Fruit fly (Drosophila melanogaster): Measurements from ENCODE around the gene Tbc1d15-17.

Tbc1d15-17 gene

dm6 chr2L:224599-225385, 17.8 kb downstream of the Tbc1d15-17 start (continued):
- TF ChIP-seq Fer3 (tag; optimal IDR thresholded peaks at IDR 0.05): peak; percentile 60
- TF ChIP-seq CG18262 (tag; optimal IDR thresholded peaks at IDR 0.05): peak; percentile 64
- no peak for TF ChIP-seq CG18011 (GFP tag; optimal IDR thresholded peaks at IDR 0.05)
- TF ChIP-seq seq (GFP tag; IDR thresholded peaks at IDR 0.05): 0 out of 2 replicates have a peak, but pooled peaks have one; percentile 25
- peak; percentile 60 for TF ChIP-seq CG17359 (tag; optimal IDR thresholded peaks at IDR 0.05)
- 0 out of 2 replicates have a peak, but pooled peaks have one; percentile 18 for TF ChIP-seq Rx (GFP tag; IDR thresholded peaks at IDR 0.05)
- TF ChIP-seq CkIIα-i1 (GFP tag; IDR thresholded peaks at IDR 0.05): no peak
- TF ChIP-seq CG17385 (GFP tag; optimal IDR thresholded peaks at IDR 0.05): peak; percentile 46
- no peak for TF ChIP-seq Oaz (GFP tag; IDR thresholded peaks at IDR 0.05)
- no peak for TF ChIP-seq CG3163 (GFP tag; optimal IDR thresholded peaks at IDR 0.05)
- TF ChIP-seq CG16813 (GFP tag; IDR thresholded peaks at IDR 0.05; ENCODE audit: partially characterized antibody): no peak
- peak; percentile 56 for TF ChIP-seq scrt (GFP tag; optimal IDR thresholded peaks at IDR 0.05)
- TF ChIP-seq CG6654 (GFP tag; optimal IDR thresholded peaks at IDR 0.05): no peak
- peak; percentile 42 for TF ChIP-seq CG6813 (GFP tag; optimal IDR thresholded peaks at IDR 0.05)
- TF ChIP-seq row (GFP tag; IDR thresholded peaks at IDR 0.05): peak; percentile 86
- peak; percentile 30 for TF ChIP-seq sima (GFP tag; optimal IDR thresholded peaks at IDR 0.05)
- TF ChIP-seq exex (tag; optimal IDR thresholded peaks at IDR 0.05): peak; percentile 26
- TF ChIP-seq Dip2 (GFP tag; IDR thresholded peaks at IDR 0.05): no peak
- TF ChIP-seq stwl (tag; optimal IDR thresholded peaks at IDR 0.05): no peak
- peak; percentile 71 for TF ChIP-seq CG18619 (GFP tag; optimal IDR thresholded peaks at IDR 0.05)
- TF ChIP-seq tup (GFP tag; optimal IDR thresholded peaks at IDR 0.05): peak; percentile 48
- TF ChIP-seq Trl (optimal IDR thresholded peaks at IDR 0.05): no peak
- TF ChIP-seq Trl (GFP tag; optimal IDR thresholded peaks at IDR 0.05): no peak
- 0 out of 2 replicates have a peak, but pooled peaks have one; percentile 18 for TF ChIP-seq rib (GFP tag; IDR thresholded peaks at IDR 0.05)
- TF ChIP-seq CG10543 (GFP tag; optimal IDR thresholded peaks at IDR 0.05): no peak
- peak; percentile 70 for TF ChIP-seq BtbVII (GFP tag; optimal IDR thresholded peaks at IDR 0.05)
- no peak for TF ChIP-seq ac (GFP tag; optimal IDR thresholded peaks at IDR 0.05)
- peak; percentile 71 for TF ChIP-seq CG4707 (GFP tag; optimal IDR thresholded peaks at IDR 0.05)
- TF ChIP-seq Sin3A (optimal IDR thresholded peaks at IDR 0.05): no peak
- peak; percentile 77 for TF ChIP-seq CG12769 (tag; optimal IDR thresholded peaks at IDR 0.05)
- peak; percentile 19 for TF ChIP-seq CG16815 (GFP tag; optimal IDR thresholded peaks at IDR 0.05)
- peak; percentile 18 for TF ChIP-seq CG10431 (GFP tag; optimal IDR thresholded peaks at IDR 0.05)
- peak; percentile 41 for TF ChIP-seq CG1602 (GFP tag; optimal IDR thresholded peaks at IDR 0.05)
- peak; percentile 65 for TF ChIP-seq CG6765 (GFP tag; optimal IDR thresholded peaks at IDR 0.05)
- TF ChIP-seq nerfin-1 (tag; optimal IDR thresholded peaks at IDR 0.05): peak; percentile 17
- no peak for TF ChIP-seq ftz-f1 (GFP tag; optimal IDR thresholded peaks at IDR 0.05)
- TF ChIP-seq CG18476 (GFP tag; optimal IDR thresholded peaks at IDR 0.05): peak; percentile 39
- peak; percentile 49 to 56 for TF ChIP-seq chif (GFP tag; optimal IDR thresholded peaks at IDR 0.05)
- TF ChIP-seq Deaf1 (tag; optimal IDR thresholded peaks at IDR 0.05): peak; percentile 77
- peak; percentile 49 for TF ChIP-seq CG15479 (GFP tag; optimal IDR thresholded peaks at IDR 0.05)
- TF ChIP-seq ham (GFP tag; IDR thresholded peaks at IDR 0.05): no peak
- peak; percentile 50 for TF ChIP-seq CG1529 (GFP tag; optimal IDR thresholded peaks at IDR 0.05)
- peak; percentile 58 for TF ChIP-seq jumu (GFP tag; optimal IDR thresholded peaks at IDR 0.05)
- TF ChIP-seq CG14050 (GFP tag; IDR thresholded peaks at IDR 0.05): peak; percentile 51; the same call in 1 of the 3 replicates
- TF ChIP-seq CG4282 (GFP tag; optimal IDR thresholded peaks at IDR 0.05): peak; percentile 37
- TF ChIP-seq CG12236 (GFP tag; optimal IDR thresholded peaks at IDR 0.05): no peak
- TF ChIP-seq CG13296 (GFP tag; optimal IDR thresholded peaks at IDR 0.05): peak; percentile 72
- no peak for TF ChIP-seq tna (GFP tag; IDR thresholded peaks at IDR 0.05; ENCODE audit: partially characterized antibody)
- TF ChIP-seq hb (GFP tag; IDR thresholded peaks at IDR 0.05; ENCODE audit: partially characterized antibody): no peak
